Fruit fly (Drosophila melanogaster) ovary, adult (tissue): ENCODE measurements around the gene Drep4.

Experiments used
- CG17801 ChIP-seq: fragments of 200-800 bp; optimal IDR thresholded peaks from 2 replicates; lab custom pipeline; 2019; ENCODE audit warnings: missing biosample characterization, mild to moderate bottlenecking, missing genetic modification characterization, moderate library complexity; ENCODE audit not compliant: partially characterized antibody

Drep4 gene

dm6 chr2L:13286456-13286855 is at the start of gene Drep4, which contains the start of gene Uvrag:
TSS of gene Drep4 (minus strand) at chr2L:13286462.
TSS of gene Uvrag (plus strand) at chr2L:13286777.
- peak; percentile 81 for TF ChIP-seq CG17801 (GFP tag; lab: Kevin White, UChicago)

- no peak for TF ChIP-seq CG17801 (GFP tag; lab: Kevin White, UChicago)
Measured at dm6 chr2L:13332736-13333135, 46.5 kb upstream of the Drep4 start.

dm6 chr2L:13331868-13332544 is 45.7 kb upstream of the Drep4 start:
- TF ChIP-seq CG17801 (GFP tag; lab: Kevin White, UChicago): no peak

dm6 chr2L:13331021-13331420 is 44.8 kb upstream of the Drep4 start, which contains the start of gene hbt:
TSS of gene hbt (minus strand) at chr2L:13331121.
- TF ChIP-seq CG17801 (GFP tag; lab: Kevin White, UChicago): no peak

dm6 chr2L:13325823-13326222 is 39.6 kb upstream of the Drep4 start:
- TF ChIP-seq CG17801 (GFP tag; lab: Kevin White, UChicago): no peak

- no peak for TF ChIP-seq CG17801 (GFP tag; lab: Kevin White, UChicago)
Measured at dm6 chr2L:13306655-13307054, 20.4 kb upstream of the Drep4 start, which contains the start of gene CG43779. TSS of gene CG43779 (minus strand) at chr2L:13306755.

- no peak for TF ChIP-seq CG17801 (GFP tag; lab: Kevin White, UChicago)
Measured at dm6 chr2L:13305000-13305399, 18.7 kb upstream of the Drep4 start.

dm6 chr2L:13304488-13304887 is 18.2 kb upstream of the Drep4 start, which contains the start of gene CG16825:
TSS of gene CG16825 (plus strand) at chr2L:13304788.
- no peak for TF ChIP-seq CG17801 (GFP tag; lab: Kevin White, UChicago)

- TF ChIP-seq CG17801 (GFP tag; lab: Kevin White, UChicago): no peak
Measured at dm6 chr2L:13296703-13297230, 10.5 kb upstream of the Drep4 start.

- TF ChIP-seq CG17801 (GFP tag; lab: Kevin White, UChicago): no peak
Measured at dm6 chr2L:13295978-13296702, 9.9 kb upstream of the Drep4 start.

dm6 chr2L:13292626-13293025 is 6.4 kb upstream of the Drep4 start, which contains the start of gene CG16824:
TSS of gene CG16824 (plus strand) at chr2L:13293009.
- TF ChIP-seq CG17801 (GFP tag; lab: Kevin White, UChicago): no peak

- TF ChIP-seq CG17801 (GFP tag; lab: Kevin White, UChicago): no peak
Measured at dm6 chr2L:13291960-13292487, 5.8 kb upstream of the Drep4 start.

dm6 chr2L:13291066-13291434 is 4.8 kb upstream of the Drep4 start:
- no peak for TF ChIP-seq CG17801 (GFP tag; lab: Kevin White, UChicago)

- peak; percentile 15 for TF ChIP-seq CG17801 (GFP tag; lab: Kevin White, UChicago)
Measured at dm6 chr2L:13290276-13291065, 4.2 kb upstream of the Drep4 start.
